1 fruit fly cellular context compared by ENCODE assay signal in genomic region chr2L:9758856-9759255, dm6.
TF ChIP-seq lines count a peak whose summit lies in the region.

No protein-coding gene starts in this region.

TF ChIP-seq in whole organism, embryonic, 481 proteins besides CTCF, POLR2A, EP300 and RAD21 (continued from another document and continues in another):
- TF ChIP-seq HLH3B (GFP tag; IDR thresholded peaks at IDR 0.05; lab: Robert Waterston, UW): peak; percentile 62
- TF ChIP-seq CG7556 (GFP tag; optimal IDR thresholded peaks at IDR 0.05; lab: Kevin White, UChicago): no peak
- TF ChIP-seq BEAF-32 (GFP tag; optimal IDR thresholded peaks at IDR 0.05; lab: Kevin White, UChicago): peak; percentile 91
- peak; percentile 78 for TF ChIP-seq hb (GFP tag; IDR thresholded peaks at IDR 0.05; lab: Robert Waterston, UW; ENCODE audit: partially characterized antibody)
- TF ChIP-seq CG17802 (tag; optimal IDR thresholded peaks at IDR 0.05; lab: Kevin White, UChicago): no peak
- no peak for TF ChIP-seq CG33557 (GFP tag; optimal IDR thresholded peaks at IDR 0.05; lab: Kevin White, UChicago)
- peak; percentile 94 for TF ChIP-seq CG6791 (GFP tag; IDR thresholded peaks at IDR 0.05; lab: Robert Waterston, UW; ENCODE audit: partially characterized antibody)
- TF ChIP-seq chif (GFP tag; optimal IDR thresholded peaks at IDR 0.05; lab: Kevin White, UChicago): peak in 1 of 2 experiments; percentile 23
- no peak for TF ChIP-seq hkb (optimal IDR thresholded peaks at IDR 0.05; lab: Kevin White, UChicago)
- TF ChIP-seq hkb (GFP tag; IDR thresholded peaks at IDR 0.05; lab: Robert Waterston, UW): no peak
- TF ChIP-seq Fer2 (tag; optimal IDR thresholded peaks at IDR 0.05; lab: Kevin White, UChicago): peak; percentile 50
- TF ChIP-seq CG1529 (GFP tag; optimal IDR thresholded peaks at IDR 0.05; lab: Kevin White, UChicago): no peak
- TF ChIP-seq gt (GFP tag; IDR thresholded peaks at IDR 0.05; lab: Robert Waterston, UW): no peak
- peak; percentile 16 for TF ChIP-seq CG10543 (GFP tag; optimal IDR thresholded peaks at IDR 0.05; lab: Kevin White, UChicago)
- TF ChIP-seq gce (GFP tag; IDR thresholded peaks at IDR 0.05; lab: Robert Waterston, UW): no peak
- TF ChIP-seq fd102C (GFP tag; optimal IDR thresholded peaks at IDR 0.05; lab: Kevin White, UChicago): no peak
- TF ChIP-seq CG13296 (GFP tag; optimal IDR thresholded peaks at IDR 0.05; lab: Kevin White, UChicago): no peak
- TF ChIP-seq CG6272 (GFP tag; IDR thresholded peaks at IDR 0.05; lab: Robert Waterston, UW): peak; percentile 76
- peak; percentile 61 for TF ChIP-seq zfh2 (GFP tag; optimal IDR thresholded peaks at IDR 0.05; lab: Kevin White, UChicago)
- peak; percentile 38 for TF ChIP-seq Atf3 (GFP tag; optimal IDR thresholded peaks at IDR 0.05; lab: Kevin White, UChicago)
- TF ChIP-seq tio (GFP tag; optimal IDR thresholded peaks at IDR 0.05; lab: Kevin White, UChicago): no peak
- TF ChIP-seq CG10321 (GFP tag; IDR thresholded peaks at IDR 0.05; lab: Robert Waterston, UW): 0 out of 2 replicates have a peak, but pooled peaks have one; percentile 18
- TF ChIP-seq CG7372 (GFP tag; IDR thresholded peaks at IDR 0.05; lab: Robert Waterston, UW): no peak
- TF ChIP-seq CG3847 (GFP tag; IDR thresholded peaks at IDR 0.05; lab: Robert Waterston, UW): peak; percentile 68
- no peak for TF ChIP-seq CG8388 (GFP tag; optimal IDR thresholded peaks at IDR 0.05; lab: Kevin White, UChicago)
- TF ChIP-seq ro (GFP tag; IDR thresholded peaks at IDR 0.05; lab: Robert Waterston, UW): no peak
- TF ChIP-seq CG34224 (GFP tag; IDR thresholded peaks at IDR 0.05; lab: Robert Waterston, UW; ENCODE audit: partially characterized antibody): peak; percentile 92
- TF ChIP-seq CG4404 (GFP tag; IDR thresholded peaks at IDR 0.05; lab: Robert Waterston, UW): peak; percentile 42; the same call in 1 of the 2 replicates
- TF ChIP-seq CG6254 (GFP tag; optimal IDR thresholded peaks at IDR 0.05; lab: Kevin White, UChicago): no peak
- TF ChIP-seq grn (GFP tag; optimal IDR thresholded peaks at IDR 0.05; lab: Kevin White, UChicago): no peak
- TF ChIP-seq Awh (GFP tag; IDR thresholded peaks at IDR 0.05; lab: Robert Waterston, UW): 0 out of 2 replicates have a peak, but pooled peaks have one; percentile 12
- peak; percentile 100 for TF ChIP-seq CG4360 (GFP tag; IDR thresholded peaks at IDR 0.05; lab: Robert Waterston, UW)
- TF ChIP-seq CG2202 (tag; optimal IDR thresholded peaks at IDR 0.05; lab: Kevin White, UChicago): no peak
- no peak for TF ChIP-seq Oaz (GFP tag; IDR thresholded peaks at IDR 0.05; lab: Robert Waterston, UW)
- TF ChIP-seq p53 (GFP tag; optimal IDR thresholded peaks at IDR 0.05; lab: Kevin White, UChicago): no peak
- TF ChIP-seq Lhr (GFP tag; optimal IDR thresholded peaks at IDR 0.05; lab: Kevin White, UChicago): peak; percentile 0
- peak; percentile 89 for TF ChIP-seq CG14860 (GFP tag; IDR thresholded peaks at IDR 0.05; lab: Robert Waterston, UW; ENCODE audit: partially characterized antibody)
- TF ChIP-seq CG9727 (GFP tag; optimal IDR thresholded peaks at IDR 0.05; lab: Kevin White, UChicago): peak; percentile 46
- TF ChIP-seq peb (GFP tag; IDR thresholded peaks at IDR 0.05; lab: Robert Waterston, UW): no peak
- peak; percentile 83 for TF ChIP-seq vvl (GFP tag; IDR thresholded peaks at IDR 0.05; lab: Robert Waterston, UW)
- peak; percentile 71; the same call in 2 of the 3 replicates for TF ChIP-seq CG11560 (tag; IDR thresholded peaks at IDR 0.05; lab: Robert Waterston, UW)
- TF ChIP-seq CG10431 (GFP tag; optimal IDR thresholded peaks at IDR 0.05; lab: Kevin White, UChicago): peak; percentile 94
- TF ChIP-seq inv (GFP tag; IDR thresholded peaks at IDR 0.05; lab: Robert Waterston, UW; ENCODE audit: partially characterized antibody): peak; percentile 92
- no peak for TF ChIP-seq CG12104 (GFP tag; optimal IDR thresholded peaks at IDR 0.05; lab: Kevin White, UChicago)
- peak; percentile 67 for TF ChIP-seq dm (GFP tag; optimal IDR thresholded peaks at IDR 0.05; lab: Kevin White, UChicago)
- TF ChIP-seq CG1602 (GFP tag; optimal IDR thresholded peaks at IDR 0.05; lab: Kevin White, UChicago): peak; percentile 19
- TF ChIP-seq CG8089 (GFP tag; optimal IDR thresholded peaks at IDR 0.05; lab: Kevin White, UChicago): no peak
- TF ChIP-seq CG8765 (GFP tag; IDR thresholded peaks at IDR 0.05; lab: Robert Waterston, UW): peak; percentile 81
- TF ChIP-seq CG4282 (GFP tag; optimal IDR thresholded peaks at IDR 0.05; lab: Kevin White, UChicago): peak; percentile 4
- TF ChIP-seq crol (GFP tag; IDR thresholded peaks at IDR 0.05; lab: Robert Waterston, UW): peak; percentile 99
- peak; percentile 27 for TF ChIP-seq unpg (GFP tag; optimal IDR thresholded peaks at IDR 0.05; lab: Kevin White, UChicago)
- TF ChIP-seq ase (GFP tag; IDR thresholded peaks at IDR 0.05; lab: Robert Waterston, UW): peak; percentile 64; the same call in 2 of the 3 replicates
- peak; percentile 92 for TF ChIP-seq knrl (GFP tag; IDR thresholded peaks at IDR 0.05; lab: Robert Waterston, UW; ENCODE audit: partially characterized antibody)
- TF ChIP-seq CG11696 (GFP tag; IDR thresholded peaks at IDR 0.05; lab: Robert Waterston, UW): no peak
- peak; percentile 42 for TF ChIP-seq CG18262 (tag; optimal IDR thresholded peaks at IDR 0.05; lab: Kevin White, UChicago)
- peak; percentile 16 for TF ChIP-seq CG31365 (tag; optimal IDR thresholded peaks at IDR 0.05; lab: Kevin White, UChicago)
- TF ChIP-seq CG10959 (GFP tag; IDR thresholded peaks at IDR 0.05; lab: Robert Waterston, UW): 0 out of 2 replicates have a peak, but pooled peaks have one; percentile 29
- TF ChIP-seq pan (optimal IDR thresholded peaks at IDR 0.05; lab: Kevin White, UChicago): no peak
- TF ChIP-seq pan (GFP tag; optimal IDR thresholded peaks at IDR 0.05 in 1 of 2, IDR thresholded peaks at IDR 0.05 in 1 of 2): peak in 1 of 2 experiments; percentile 72
- no peak for TF ChIP-seq Ssrp (tag; optimal IDR thresholded peaks at IDR 0.05; lab: Kevin White, UChicago)
- TF ChIP-seq CG13894 (tag; optimal IDR thresholded peaks at IDR 0.05; lab: Kevin White, UChicago): peak; percentile 78
- peak; percentile 4 for TF ChIP-seq CG16815 (GFP tag; optimal IDR thresholded peaks at IDR 0.05; lab: Kevin White, UChicago)
- 0 out of 2 replicates have a peak, but pooled peaks have one; percentile 7 for TF ChIP-seq dati (GFP tag; IDR thresholded peaks at IDR 0.05; lab: Robert Waterston, UW)
- TF ChIP-seq lilli (GFP tag; optimal IDR thresholded peaks at IDR 0.05; lab: Kevin White, UChicago): peak; percentile 62
- 0 out of 2 replicates have a peak, but pooled peaks have one; percentile 41 for TF ChIP-seq CG32772 (GFP tag; IDR thresholded peaks at IDR 0.05; lab: Robert Waterston, UW)
- TF ChIP-seq Lim3 (GFP tag; IDR thresholded peaks at IDR 0.05; lab: Robert Waterston, UW): no peak
- 0 out of 3 replicates have a peak, but pooled peaks have one; percentile 51 for TF ChIP-seq otp (GFP tag; IDR thresholded peaks at IDR 0.05; lab: Robert Waterston, UW)
- no peak for TF ChIP-seq bigmax (GFP tag; optimal IDR thresholded peaks at IDR 0.05; lab: Kevin White, UChicago)
- TF ChIP-seq CG6813 (GFP tag; optimal IDR thresholded peaks at IDR 0.05; lab: Kevin White, UChicago): peak; percentile 11
- 0 out of 3 replicates have a peak, but pooled peaks have one; percentile 24 for TF ChIP-seq so (GFP tag; IDR thresholded peaks at IDR 0.05; lab: Robert Waterston, UW)
- no peak for TF ChIP-seq Six4 (GFP tag; optimal IDR thresholded peaks at IDR 0.05; lab: Kevin White, UChicago)
- TF ChIP-seq mam (GFP tag; optimal IDR thresholded peaks at IDR 0.05; lab: Kevin White, UChicago): peak; percentile 71
- no peak for TF ChIP-seq sima (GFP tag; optimal IDR thresholded peaks at IDR 0.05; lab: Kevin White, UChicago)
- peak; percentile 40 for TF ChIP-seq CG12071 (GFP tag; optimal IDR thresholded peaks at IDR 0.05; lab: Kevin White, UChicago)
- TF ChIP-seq GATAe (GFP tag; conservative IDR thresholded peaks at IDR 0.05; lab: Robert Waterston, UW): peak; percentile 54; the same call in 1 of the 2 replicates
- TF ChIP-seq CG9932 (GFP tag; IDR thresholded peaks at IDR 0.05; lab: Robert Waterston, UW): peak; percentile 92
- peak; percentile 51 for TF ChIP-seq CG31224 (GFP tag; IDR thresholded peaks at IDR 0.05; lab: Robert Waterston, UW)
- TF ChIP-seq CG15696 (tag; optimal IDR thresholded peaks at IDR 0.05; lab: Kevin White, UChicago): peak; percentile 55
- TF ChIP-seq CG9437 (GFP tag; optimal IDR thresholded peaks at IDR 0.05; lab: Kevin White, UChicago): no peak
- no peak; the same call in 1 of the 2 replicates for TF ChIP-seq CkIIα-i1 (GFP tag; IDR thresholded peaks at IDR 0.05; lab: Robert Waterston, UW)
- no peak for TF ChIP-seq Eip74EF (GFP tag; optimal IDR thresholded peaks at IDR 0.05; lab: Kevin White, UChicago)
- TF ChIP-seq dimm (GFP tag; IDR thresholded peaks at IDR 0.05; lab: Robert Waterston, UW): no peak
- peak; percentile 18 for TF ChIP-seq pum (GFP tag; optimal IDR thresholded peaks at IDR 0.05; lab: Kevin White, UChicago)
- TF ChIP-seq CG11723 (GFP tag; optimal IDR thresholded peaks at IDR 0.05; lab: Kevin White, UChicago): no peak
- no peak for TF ChIP-seq CG10565 (GFP tag; optimal IDR thresholded peaks at IDR 0.05; lab: Kevin White, UChicago)
- TF ChIP-seq CG15269 (tag; optimal IDR thresholded peaks at IDR 0.05; lab: Kevin White, UChicago): peak; percentile 47
- no peak for TF ChIP-seq CG12744 (GFP tag; optimal IDR thresholded peaks at IDR 0.05; lab: Kevin White, UChicago)
- TF ChIP-seq sd (tag; optimal IDR thresholded peaks at IDR 0.05; lab: Kevin White, UChicago): no peak
- TF ChIP-seq Dref (GFP tag; IDR thresholded peaks at IDR 0.05; lab: Robert Waterston, UW): peak; percentile 52
- peak; percentile 23 for TF ChIP-seq CG10147 (GFP tag; optimal IDR thresholded peaks at IDR 0.05; lab: Kevin White, UChicago)
- no peak for TF ChIP-seq eyg (GFP tag; optimal IDR thresholded peaks at IDR 0.05; lab: Kevin White, UChicago)
- TF ChIP-seq tup (GFP tag; optimal IDR thresholded peaks at IDR 0.05; lab: Kevin White, UChicago): no peak
- peak; percentile 11 for TF ChIP-seq gro (GFP tag; optimal IDR thresholded peaks at IDR 0.05; lab: Kevin White, UChicago)
- TF ChIP-seq CG13624 (GFP tag; optimal IDR thresholded peaks at IDR 0.05; lab: Kevin White, UChicago): peak; percentile 47
- peak; percentile 5; the same call in 1 of the 2 replicates for TF ChIP-seq stc (GFP tag; IDR thresholded peaks at IDR 0.05; lab: Robert Waterston, UW)
- peak; percentile 80 for TF ChIP-seq CG32532 (GFP tag; IDR thresholded peaks at IDR 0.05; lab: Robert Waterston, UW)
- TF ChIP-seq Sox102F (GFP tag; optimal IDR thresholded peaks at IDR 0.05; lab: Kevin White, UChicago): peak; percentile 40
- peak; percentile 51 for TF ChIP-seq CG12659 (GFP tag; optimal IDR thresholded peaks at IDR 0.05; lab: Kevin White, UChicago)
- TF ChIP-seq CG3838 (GFP tag; optimal IDR thresholded peaks at IDR 0.05; lab: Kevin White, UChicago): no peak
- TF ChIP-seq CG17361 (GFP tag; IDR thresholded peaks at IDR 0.05; lab: Robert Waterston, UW): 0 out of 3 replicates have a peak, but pooled peaks have one; percentile 38
- peak; percentile 54; the same call in 1 of the 3 replicates for TF ChIP-seq Mrtf (GFP tag; IDR thresholded peaks at IDR 0.05; lab: Robert Waterston, UW)
- TF ChIP-seq NFAT (GFP tag; IDR thresholded peaks at IDR 0.05; lab: Robert Waterston, UW): peak; percentile 86
- TF ChIP-seq CG30020 (tag; optimal IDR thresholded peaks at IDR 0.05; lab: Kevin White, UChicago): peak; percentile 43
- TF ChIP-seq CG3065 (GFP tag; optimal IDR thresholded peaks at IDR 0.05; lab: Kevin White, UChicago): peak; percentile 30
- TF ChIP-seq D19A (tag; optimal IDR thresholded peaks at IDR 0.05; lab: Kevin White, UChicago): peak; percentile 38
- peak; percentile 80 for TF ChIP-seq MESR4 (GFP tag; optimal IDR thresholded peaks at IDR 0.05; lab: Kevin White, UChicago)
- peak; percentile 43 for TF ChIP-seq CG34376 (GFP tag; optimal IDR thresholded peaks at IDR 0.05; lab: Kevin White, UChicago)
- TF ChIP-seq CG15073 (GFP tag; optimal IDR thresholded peaks at IDR 0.05; lab: Kevin White, UChicago): no peak
- TF ChIP-seq CG1603 (tag; optimal IDR thresholded peaks at IDR 0.05; lab: Kevin White, UChicago): peak; percentile 76
- TF ChIP-seq CG8924 (tag; optimal IDR thresholded peaks at IDR 0.05; lab: Kevin White, UChicago): peak; percentile 61
- peak; percentile 65 for TF ChIP-seq chn (GFP tag; optimal IDR thresholded peaks at IDR 0.05; lab: Kevin White, UChicago)
- peak; percentile 9; the same call in 1 of the 2 replicates for TF ChIP-seq ham (GFP tag; IDR thresholded peaks at IDR 0.05; lab: Robert Waterston, UW)
- TF ChIP-seq lov (optimal IDR thresholded peaks at IDR 0.05; lab: Kevin White, UChicago): no peak
- TF ChIP-seq lov (GFP tag; IDR thresholded peaks at IDR 0.05; lab: Robert Waterston, UW): peak; percentile 30; the same call in 1 of the 3 replicates
- peak; percentile 63 for TF ChIP-seq Ada2b (GFP tag; IDR thresholded peaks at IDR 0.05; lab: Robert Waterston, UW)
- TF ChIP-seq MTF-1 (GFP tag; optimal IDR thresholded peaks at IDR 0.05; lab: Kevin White, UChicago; ENCODE audit: borderline replicate concordance): peak; percentile 6
- peak; percentile 50 for TF ChIP-seq shn (GFP tag; optimal IDR thresholded peaks at IDR 0.05; lab: Kevin White, UChicago)
- TF ChIP-seq CG3407 (GFP tag; optimal IDR thresholded peaks at IDR 0.05; lab: Kevin White, UChicago): no peak
- peak; percentile 61 for TF ChIP-seq CHES-1-like (GFP tag; optimal IDR thresholded peaks at IDR 0.05; lab: Kevin White, UChicago)
- peak; percentile 82 for TF ChIP-seq chm (GFP tag; IDR thresholded peaks at IDR 0.05; lab: Robert Waterston, UW)
- peak; percentile 3 for TF ChIP-seq CG18764 (GFP tag; optimal IDR thresholded peaks at IDR 0.05; lab: Kevin White, UChicago)
- peak; percentile 65; the same call in 1 of the 2 replicates for TF ChIP-seq lmd (GFP tag; IDR thresholded peaks at IDR 0.05; lab: Robert Waterston, UW)
- TF ChIP-seq Doc2 (GFP tag; IDR thresholded peaks at IDR 0.05; lab: Robert Waterston, UW): no peak
- TF ChIP-seq nau (GFP tag; optimal IDR thresholded peaks at IDR 0.05; lab: Kevin White, UChicago): no peak
- TF ChIP-seq insv (GFP tag; optimal IDR thresholded peaks at IDR 0.05; lab: Kevin White, UChicago): no peak
- peak; percentile 20 for TF ChIP-seq PHDP (tag; optimal IDR thresholded peaks at IDR 0.05; lab: Kevin White, UChicago)
- peak; percentile 79 for TF ChIP-seq HmgD (GFP tag; optimal IDR thresholded peaks at IDR 0.05; lab: Kevin White, UChicago)
- TF ChIP-seq Stat92E (GFP tag; optimal IDR thresholded peaks at IDR 0.05; lab: Kevin White, UChicago): no peak
- TF ChIP-seq sc (optimal IDR thresholded peaks at IDR 0.05; lab: Kevin White, UChicago): no peak
- TF ChIP-seq sc (GFP tag; optimal IDR thresholded peaks at IDR 0.05; lab: Kevin White, UChicago): no peak
